Fruit fly (Drosophila melanogaster) whole organism, embryonic: Measurements from ENCODE around the gene CG33107.

Experiments
- Aef1 ChIP-seq: fragments of 200-800 bp; sonication (Bioruptor generic); IDR thresholded peaks from 3 replicates; pipeline ENCODE4 v1.3.6; 2022; ENCODE audit warnings: missing biosample characterization, missing genetic modification characterization
- Awh ChIP-seq: fragments of 200-800 bp; sonication (Bioruptor generic); IDR thresholded peaks from 2 replicates; pipeline ENCODE4, ENCODE4 v1.3.6; 2022; ENCODE audit warnings: missing biosample characterization, missing genetic modification characterization
- CG10366 ChIP-seq: fragments of 200-800 bp; sonication (Bioruptor generic); IDR thresholded peaks from 2 replicates; pipeline ENCODE4 v1.3.6; 2022; ENCODE audit warnings: missing biosample characterization, missing genetic modification characterization
- CG10462 ChIP-seq: fragments of 200-800 bp; sonication (Bioruptor generic); optimal IDR thresholded peaks from 2 replicates; lab custom pipeline; 2016; ENCODE audit warnings: missing biosample characterization, missing genetic modification characterization
- CG11247 ChIP-seq: fragments of 200-800 bp; sonication (Bioruptor generic); IDR thresholded peaks from 2 replicates; pipeline ENCODE4 v1.3.6; 2022; ENCODE audit warnings: missing biosample characterization, missing genetic modification characterization
- CG11504 ChIP-seq: fragments of 200-800 bp; sonication (Bioruptor generic); optimal IDR thresholded peaks from 3 replicates; lab custom pipeline; 2019; ENCODE audit warnings: missing biosample characterization, mild to moderate bottlenecking, missing genetic modification characterization, moderate library complexity
- CG11695 ChIP-seq: fragments of 200-800 bp; sonication (Bioruptor generic); IDR thresholded peaks from 3 replicates; pipeline ENCODE4 v1.3.6; 2022; ENCODE audit warnings: missing biosample characterization, missing genetic modification characterization
- CG1233 ChIP-seq: fragments of 200-800 bp; sonication (Bioruptor generic); optimal IDR thresholded peaks from 4 replicates; lab custom pipeline; 2018; ENCODE audit warnings: missing biosample characterization, mild to moderate bottlenecking, missing genetic modification characterization
- CG13624 ChIP-seq: fragments of 200-800 bp; sonication (Bioruptor generic); optimal IDR thresholded peaks from 2 replicates; lab custom pipeline; 2016; ENCODE audit warnings: missing biosample characterization, missing genetic modification characterization
- CG13894 ChIP-seq: fragments of 200-800 bp; sonication (Bioruptor generic); optimal IDR thresholded peaks from 3 replicates; lab custom pipeline; 2018; ENCODE audit warnings: missing biosample characterization, mild to moderate bottlenecking, missing genetic modification characterization, moderate library complexity
- CG15073 ChIP-seq: fragments of 200-800 bp; sonication (Bioruptor generic); optimal IDR thresholded peaks from 2 replicates; lab custom pipeline; 2016; ENCODE audit warnings: missing biosample characterization, missing genetic modification characterization
- CG18262 ChIP-seq: fragments of 200-800 bp; optimal IDR thresholded peaks from 3 replicates; lab custom pipeline; 2019; ENCODE audit warnings: missing biosample characterization, mild to moderate bottlenecking, missing genetic modification characterization, moderate library complexity
- CG3065 ChIP-seq: fragments of 200-800 bp; sonication (Bioruptor generic); optimal IDR thresholded peaks from 2 replicates; lab custom pipeline; 2016; ENCODE audit warnings: missing biosample characterization, missing genetic modification characterization
- CG4282 ChIP-seq: fragments of 200-800 bp; sonication (Bioruptor generic); optimal IDR thresholded peaks from 2 replicates; lab custom pipeline; 2016; ENCODE audit warnings: missing biosample characterization, missing genetic modification characterization
- CG4404 ChIP-seq: fragments of 200-800 bp; sonication (Bioruptor generic); IDR thresholded peaks from 2 replicates; pipeline ENCODE4 v1.3.6; 2022; ENCODE audit warnings: missing biosample characterization, missing genetic modification characterization
- CG4617 ChIP-seq: fragments of 200-800 bp; sonication (Bioruptor generic); optimal IDR thresholded peaks from 3 replicates; lab custom pipeline; 2016; ENCODE audit warnings: missing biosample characterization, missing genetic modification characterization, borderline replicate concordance
- CG7556 ChIP-seq: fragments of 200-800 bp; sonication (Bioruptor generic); optimal IDR thresholded peaks from 2 replicates; lab custom pipeline; 2017; ENCODE audit warnings: missing biosample characterization, mild to moderate bottlenecking, missing genetic modification characterization
- CG8765 ChIP-seq: fragments of 200-800 bp; sonication (Bioruptor generic); IDR thresholded peaks from 2 replicates; pipeline ENCODE4 v1.3.6; 2022; ENCODE audit warnings: missing biosample characterization, missing genetic modification characterization
- CG9876 ChIP-seq: fragments of 200-800 bp; sonication (Bioruptor generic); optimal IDR thresholded peaks from 2 replicates; lab custom pipeline; 2016; ENCODE audit warnings: missing biosample characterization, missing genetic modification characterization
- Chrac-16 ChIP-seq: fragments of 200-800 bp; sonication (Bioruptor generic); optimal IDR thresholded peaks from 3 replicates; lab custom pipeline; 2016; ENCODE audit warnings: missing biosample characterization, missing genetic modification characterization
- Dek ChIP-seq: fragments of 200-800 bp; sonication (Bioruptor generic); optimal IDR thresholded peaks from 3 replicates; lab custom pipeline; 2019; ENCODE audit warnings: missing biosample characterization, mild to moderate bottlenecking, missing genetic modification characterization, moderate library complexity
- Drgx ChIP-seq: fragments of 200-800 bp; sonication (Bioruptor generic); IDR thresholded peaks from 2 replicates; pipeline ENCODE4 v1.3.6; 2022; ENCODE audit warnings: missing biosample characterization, missing genetic modification characterization
- HmgZ ChIP-seq: fragments of 200-800 bp; sonication (Bioruptor generic); optimal IDR thresholded peaks from 2 replicates; lab custom pipeline; 2018; ENCODE audit warnings: missing biosample characterization, mild to moderate bottlenecking, missing genetic modification characterization
- Sox100B ChIP-seq: fragments of 200-800 bp; sonication (Bioruptor generic); optimal IDR thresholded peaks from 3 replicates; lab custom pipeline; 2018; ENCODE audit warnings: missing biosample characterization, mild to moderate bottlenecking, missing genetic modification characterization
- Stat92E ChIP-seq, 3 experiments: fragments of >200 bp in 2 of 3; fragments of 200-800 bp in 1 of 3; sonication (Bioruptor generic) in 1 of 3; optimal IDR thresholded peaks; 2 replicates each; lab custom pipeline; 2017 to 2019; ENCODE audit warnings: missing biosample characterization in 3 of 3, missing genetic modification characterization in 3 of 3, mild to moderate bottlenecking in 1 of 3, moderate library complexity in 1 of 3
- abd-A ChIP-seq: fragments of 200-800 bp; sonication (Bioruptor generic); optimal IDR thresholded peaks from 3 replicates; lab custom pipeline; 2019; ENCODE audit warnings: missing biosample characterization, mild to moderate bottlenecking, missing genetic modification characterization, moderate library complexity
- amos ChIP-seq: fragments of 200-800 bp; sonication (Bioruptor generic); IDR thresholded peaks from 2 replicates; pipeline ENCODE4 v1.3.6; 2022; ENCODE audit warnings: missing biosample characterization, missing genetic modification characterization; ENCODE audit not compliant: partially characterized antibody
- az2 ChIP-seq: fragments of 200-800 bp; sonication (Bioruptor generic); optimal IDR thresholded peaks from 3 replicates; lab custom pipeline; 2016; ENCODE audit warnings: missing biosample characterization, missing genetic modification characterization
- bab2 ChIP-seq: fragments of 200-800 bp; sonication (Bioruptor generic); optimal IDR thresholded peaks from 2 replicates; lab custom pipeline; 2016; ENCODE audit warnings: missing biosample characterization, missing genetic modification characterization
- cad ChIP-seq: fragments of >200 bp; optimal IDR thresholded peaks from 2 replicates; lab custom pipeline; 2017; ENCODE audit warnings: missing biosample characterization, missing genetic modification characterization
- cas ChIP-seq: fragments of 200-800 bp; sonication (Bioruptor generic); IDR thresholded peaks from 2 replicates; pipeline ENCODE4 v1.3.6; 2022; ENCODE audit warnings: missing biosample characterization, missing genetic modification characterization
- emc ChIP-seq: fragments of 200-800 bp; sonication (Bioruptor generic); optimal IDR thresholded peaks from 2 replicates; lab custom pipeline; 2016; ENCODE audit warnings: missing biosample characterization, missing genetic modification characterization
- eve ChIP-seq, 2 experiments: fragments of >200 bp; optimal IDR thresholded peaks; 2 replicates each; lab custom pipeline; 2017; ENCODE audit warnings: missing biosample characterization in 2 of 2, missing genetic modification characterization in 2 of 2
- fd3F ChIP-seq: fragments of 200-800 bp; sonication (Bioruptor generic); optimal IDR thresholded peaks from 2 replicates; lab custom pipeline; 2018; ENCODE audit warnings: missing biosample characterization, mild to moderate bottlenecking, missing genetic modification characterization, moderate library complexity
- gem ChIP-seq: fragments of 200-800 bp; sonication (Bioruptor generic); optimal IDR thresholded peaks from 2 replicates; lab custom pipeline; 2019; ENCODE audit warnings: missing biosample characterization, mild to moderate bottlenecking, missing genetic modification characterization, moderate library complexity
- kay ChIP-seq: fragments of 200-800 bp; sonication (Bioruptor generic); optimal IDR thresholded peaks from 2 replicates; lab custom pipeline; 2016; ENCODE audit warnings: missing biosample characterization, missing genetic modification characterization
- lab ChIP-seq: fragments of 200-800 bp; sonication (Bioruptor generic); optimal IDR thresholded peaks from 3 replicates; lab custom pipeline; 2017; ENCODE audit warnings: missing biosample characterization, missing genetic modification characterization, mild to moderate bottlenecking, moderate library complexity, missing genetic modification reagents
- lbe ChIP-seq: fragments of 200-800 bp; sonication (Bioruptor generic); optimal IDR thresholded peaks from 2 replicates; lab custom pipeline; 2016; ENCODE audit warnings: missing biosample characterization, mild to moderate bottlenecking, missing genetic modification characterization
- mirr ChIP-seq: fragments of 200-800 bp; sonication (Bioruptor generic); optimal IDR thresholded peaks from 3 replicates; lab custom pipeline; 2018; ENCODE audit warnings: missing biosample characterization, mild to moderate bottlenecking, missing genetic modification characterization
- sc ChIP-seq, 3 experiments: fragments of >200 bp in 2 of 3; fragments of 200-800 bp in 1 of 3; sonication (Bioruptor generic) in 1 of 3; optimal IDR thresholded peaks; 2 replicates in 2 of 3; 3 replicates in 1 of 3; lab custom pipeline; 2017; ENCODE audit warnings: mild to moderate bottlenecking in 1 of 3, missing biosample characterization in 1 of 3, missing genetic modification characterization in 1 of 3, missing genetic modification reagents in 1 of 3
- schlank ChIP-seq: fragments of 200-800 bp; sonication (Bioruptor generic); optimal IDR thresholded peaks from 2 replicates; lab custom pipeline; 2018; ENCODE audit warnings: missing biosample characterization, mild to moderate bottlenecking, missing genetic modification characterization
- slbo ChIP-seq: fragments of 200-800 bp; sonication (Bioruptor generic); IDR thresholded peaks from 2 replicates; pipeline ENCODE4 v1.3.6; 2022; ENCODE audit warnings: missing biosample characterization, missing genetic modification characterization
- sob ChIP-seq: fragments of 200-800 bp; sonication (Bioruptor generic); IDR thresholded peaks from 2 replicates; pipeline ENCODE4 v1.3.6; 2022; ENCODE audit warnings: missing biosample characterization, missing genetic modification characterization
- ssp ChIP-seq: fragments of 200-800 bp; sonication (Bioruptor generic); IDR thresholded peaks from 2 replicates; pipeline ENCODE4 v1.3.6; 2022; ENCODE audit warnings: missing biosample characterization, missing genetic modification characterization
- tgo ChIP-seq: fragments of 200-800 bp; sonication (Bioruptor generic); IDR thresholded peaks from 3 replicates; pipeline ENCODE4 v1.3.6; 2022; ENCODE audit warnings: missing biosample characterization, missing genetic modification characterization
- tx ChIP-seq: fragments of 200-800 bp; sonication (Bioruptor generic); optimal IDR thresholded peaks from 2 replicates; lab custom pipeline; 2016; ENCODE audit warnings: missing biosample characterization, missing genetic modification characterization
- vnd ChIP-seq: fragments of 200-800 bp; sonication (Bioruptor generic); IDR thresholded peaks from 3 replicates; pipeline ENCODE4 v1.3.6; 2022; ENCODE audit warnings: missing biosample characterization, missing genetic modification characterization; ENCODE audit not compliant: partially characterized antibody
- yki ChIP-seq: fragments of >200 bp; optimal IDR thresholded peaks from 3 replicates; lab custom pipeline; 2018

CG33107 gene

DNA sequence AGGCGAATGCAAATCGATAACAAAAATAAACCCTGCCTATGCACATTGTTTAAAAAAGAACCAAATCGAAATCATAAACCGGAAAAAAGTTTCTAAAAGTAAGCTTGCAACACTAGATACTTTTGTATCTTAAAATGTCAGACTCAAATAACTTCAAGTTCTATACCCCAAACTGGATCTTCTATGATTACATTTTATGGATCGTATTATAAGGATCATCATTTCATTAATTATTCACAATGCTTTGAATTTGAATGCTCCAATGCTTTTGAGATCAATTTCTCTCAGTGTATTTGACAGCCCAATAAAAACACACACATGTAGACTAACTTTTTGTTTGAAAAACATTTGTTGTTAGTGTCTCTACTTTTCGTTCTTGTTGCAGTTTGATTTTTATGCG is 9.7 kb upstream of the CG33107 start:
- no peak for TF ChIP-seq CG3065 (GFP tag; lab: Kevin White, UChicago)
- 0 out of 2 replicates have a peak, but pooled peaks have one; percentile 59 for TF ChIP-seq Drgx (GFP tag; lab: Robert Waterston, UW)
- TF ChIP-seq gem, result peak; percentile 19
- no peak for TF ChIP-seq sc (optimal IDR thresholded peaks at IDR 0.05; lab: Kevin White, UChicago)
- TF ChIP-seq sc (GFP tag; optimal IDR thresholded peaks at IDR 0.05; lab: Kevin White, UChicago), result no peak
- no peak for TF ChIP-seq CG10462 (GFP tag; lab: Kevin White, UChicago)

DNA sequence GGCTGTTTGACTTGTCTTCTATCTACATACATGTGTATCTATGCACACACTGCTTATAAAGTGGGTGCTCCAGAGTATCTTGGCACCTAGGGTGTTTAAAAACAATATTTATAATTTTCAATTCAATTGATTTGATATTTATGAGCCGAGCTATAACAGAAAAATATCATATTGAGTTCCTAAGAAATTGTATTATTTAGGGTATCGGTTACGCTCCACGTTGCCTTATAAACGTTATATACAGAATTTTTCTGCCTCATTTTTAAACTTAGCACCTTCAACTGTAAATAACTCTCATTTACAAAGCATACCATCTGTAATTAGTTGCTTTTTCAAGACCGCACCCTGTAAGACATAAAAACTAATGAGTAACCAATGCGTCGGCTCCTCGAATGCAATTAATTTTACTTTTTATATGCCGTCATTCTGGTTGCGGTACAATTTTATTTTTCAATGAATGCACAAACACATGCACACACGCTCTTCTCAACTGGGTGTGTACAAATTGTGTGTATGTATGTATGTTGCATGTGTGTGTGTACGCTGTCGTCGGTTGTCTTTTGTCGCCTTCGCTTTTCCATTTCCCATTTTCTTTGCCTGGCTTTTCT is 6.3 kb upstream of the CG33107 start:
- TF ChIP-seq fd3F (GFP tag; lab: Kevin White, UChicago) (peak; percentile 11), CG8765 (no peak; the same call in 1 of the 2 replicates), ssp (GFP tag; lab: Robert Waterston, UW) (peak; percentile 33; the same call in 1 of the 2 replicates), Dek (no peak), lbe (GFP tag; lab: Kevin White, UChicago) (no peak), Chrac-16 (GFP tag; lab: Kevin White, UChicago) (peak; percentile 12), lab (GFP tag; lab: Kevin White, UChicago) (peak; percentile 26), CG15073 (GFP tag; lab: Kevin White, UChicago) (no peak), CG4282 (no peak), tgo (no peak), eve (GFP tag; optimal IDR thresholded peaks at IDR 0.05; lab: Kevin White, UChicago) (no peak), tx (GFP tag; lab: Kevin White, UChicago) (peak; percentile 36), cad (GFP tag; lab: Kevin White, UChicago) (no peak), bab2 (peak; percentile 51), CG1233 (peak; percentile 41), Sox100B (GFP tag; lab: Kevin White, UChicago) (peak; percentile 81), vnd (GFP tag; lab: Robert Waterston, UW) (no peak), Aef1 (GFP tag; lab: Robert Waterston, UW) (no peak), Stat92E (GFP tag; optimal IDR thresholded peaks at IDR 0.05; lab: Kevin White, UChicago) (peak in 1 of 3 experiments; percentile 80), cas (GFP tag; lab: Robert Waterston, UW) (no peak), CG11247 (GFP tag; lab: Robert Waterston, UW) (no peak), mirr (GFP tag; lab: Kevin White, UChicago) (no peak), CG9876 (GFP tag; lab: Kevin White, UChicago) (no peak), abd-A (tag; lab: Kevin White, UChicago) (no peak), sob (GFP tag; lab: Robert Waterston, UW) (no peak), CG4617 (GFP tag; lab: Kevin White, UChicago) (peak; percentile 8), schlank (no peak), yki (lab: Kevin White, UChicago) (no peak), kay (GFP tag; lab: Kevin White, UChicago) (peak; percentile 25), CG4404 (GFP tag; lab: Robert Waterston, UW) (no peak), amos (GFP tag; lab: Robert Waterston, UW) (no peak), emc (GFP tag; lab: Kevin White, UChicago) (no peak), CG13894 (tag; lab: Kevin White, UChicago) (no peak), az2 (GFP tag; lab: Kevin White, UChicago) (peak; percentile 71), Awh (GFP tag; lab: Robert Waterston, UW) (0 out of 2 replicates have a peak, but pooled peaks have one; percentile 14), sc (optimal IDR thresholded peaks at IDR 0.05; lab: Kevin White, UChicago) (no peak), sc (GFP tag; optimal IDR thresholded peaks at IDR 0.05; lab: Kevin White, UChicago) (peak; percentile 79), CG10366 (GFP tag; lab: Robert Waterston, UW) (peak; percentile 37; the same call in 1 of the 2 replicates), CG11504 (peak; percentile 73), HmgZ (tag; lab: Kevin White, UChicago) (no peak), CG18262 (tag; lab: Kevin White, UChicago) (peak; percentile 91), CG11695 (GFP tag; lab: Robert Waterston, UW) (no peak), CG13624 (no peak), CG7556 (GFP tag; lab: Kevin White, UChicago) (peak; percentile 82), slbo (GFP tag; lab: Robert Waterston, UW) (peak; percentile 21; the same call in 1 of the 2 replicates)
